Worm (Caenorhabditis elegans): ENCODE data around the gene W06D12.6.

ce11 chrV:17712349-17712748, 6.4 kb downstream of the W06D12.6 start:
- TF ChIP-seq dao-5 (tag; optimal IDR thresholded peaks at IDR 0.05) (no peak), him-1 (tag; optimal IDR thresholded peaks at IDR 0.05) (no peak), W03F9.2 (tag; optimal IDR thresholded peaks at IDR 0.05) (no peak)
